Fruit fly (Drosophila melanogaster) whole organism, embryonic: ENCODE measurements around the gene ds.

Source experiments
- CG10654 ChIP-seq: fragments of 200-800 bp; sonication (Bioruptor generic); optimal IDR thresholded peaks from 2 replicates; lab custom pipeline; 2016; ENCODE audit warnings: missing biosample characterization, missing genetic modification characterization
- CG11456 ChIP-seq: fragments of 200-800 bp; sonication (Bioruptor generic); IDR thresholded peaks from 3 replicates; pipeline ENCODE4 v1.3.6; 2022; ENCODE audit warnings: missing biosample characterization, missing genetic modification characterization
- CG12104 ChIP-seq: fragments of 200-800 bp; sonication (Bioruptor generic); optimal IDR thresholded peaks from 3 replicates; lab custom pipeline; 2016; ENCODE audit warnings: missing biosample characterization, missing genetic modification characterization
- CG9932 ChIP-seq: fragments of 200-800 bp; sonication (Bioruptor generic); IDR thresholded peaks from 2 replicates; pipeline ENCODE4 v1.3.6; 2022; ENCODE audit warnings: missing biosample characterization, missing genetic modification characterization
- hkb ChIP-seq, 2 experiments: fragments of 200-800 bp in 1 of 2; fragments of >200 bp in 1 of 2; sonication (Bioruptor generic) in 1 of 2; IDR thresholded peaks in 1 of 2; optimal IDR thresholded peaks in 1 of 2; 2 replicates each; pipeline versions ENCODE4 v1.3.6 to Lab custom; 2017 to 2022; ENCODE audit warnings: missing biosample characterization in 1 of 2, missing genetic modification characterization in 1 of 2
- jigr1 ChIP-seq: fragments of 200-800 bp; sonication (Bioruptor generic); IDR thresholded peaks from 3 replicates; pipeline ENCODE4 v1.3.6; 2022; ENCODE audit warnings: missing biosample characterization, missing genetic modification characterization
- lov ChIP-seq, 2 experiments: fragments of 200-800 bp in 1 of 2; fragments of >200 bp in 1 of 2; sonication (Bioruptor generic) in 1 of 2; IDR thresholded peaks in 1 of 2; optimal IDR thresholded peaks in 1 of 2; 2 replicates in 1 of 2; 3 replicates in 1 of 2; pipeline versions ENCODE4 v1.3.6 to Lab custom; 2017 to 2022; ENCODE audit warnings: missing biosample characterization in 1 of 2, missing genetic modification characterization in 1 of 2
- tup ChIP-seq: fragments of 200-800 bp; sonication (Bioruptor generic); optimal IDR thresholded peaks from 2 replicates; lab custom pipeline; 2016; ENCODE audit warnings: missing biosample characterization, mild to moderate bottlenecking, missing genetic modification characterization, moderate library complexity

DNA sequence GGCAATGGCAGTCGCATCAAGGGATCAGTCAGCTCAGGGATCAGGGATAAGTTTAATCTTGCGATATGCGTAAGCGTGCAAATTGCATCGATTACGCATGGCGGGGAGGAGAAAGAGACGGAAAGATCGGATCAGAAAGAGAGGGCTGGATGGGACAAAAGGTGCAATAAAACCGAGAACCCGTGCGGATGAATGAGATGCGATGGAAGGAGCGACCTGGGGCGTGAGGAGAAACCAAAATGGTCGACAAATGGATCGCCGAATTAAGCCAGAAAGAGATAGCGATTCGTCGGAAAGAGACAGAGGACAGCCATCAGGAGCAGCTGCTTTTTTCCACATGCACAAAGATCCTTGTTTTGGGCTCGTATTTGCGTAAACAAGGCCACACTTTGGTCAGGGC, 117.0 kb downstream of the ds start:
- TF ChIP-seq CG11456 (GFP tag; lab: Robert Waterston, UW) (no peak), lov (optimal IDR thresholded peaks at IDR 0.05; lab: Kevin White, UChicago) (no peak), lov (GFP tag; IDR thresholded peaks at IDR 0.05; lab: Robert Waterston, UW) (no peak), hkb (optimal IDR thresholded peaks at IDR 0.05; lab: Kevin White, UChicago) (no peak), hkb (GFP tag; IDR thresholded peaks at IDR 0.05; lab: Robert Waterston, UW) (no peak), tup (GFP tag; lab: Kevin White, UChicago) (no peak), CG12104 (GFP tag; lab: Kevin White, UChicago) (no peak), jigr1 (GFP tag; lab: Robert Waterston, UW) (no peak), CG10654 (GFP tag; lab: Kevin White, UChicago) (no peak), CG9932 (GFP tag; lab: Robert Waterston, UW) (no peak)
